ENCODE assay signal across 1 worm cellular context in genomic region chrII:7102288-7102687, ce11.
TF ChIP-seq lines count a peak whose summit lies in the region.

No protein-coding gene starts in this region.

TF ChIP-seq in whole organism, L1 larva, 84 proteins besides CTCF, POLR2A, EP300 and RAD21 (continued from another document):
- TF ChIP-seq blmp-1 (tag; optimal IDR thresholded peaks at IDR 0.05; lab: Kevin White, UChicago) (peak; percentile 17), unc-30 (tag; optimal IDR thresholded peaks at IDR 0.05; lab: Kevin White, UChicago) (no peak)
